In genomic region chrV:5576008-5576407, ce11 we compare ENCODE assay signal across 6 worm cellular contexts.
TF ChIP-seq lines count a peak whose summit lies in the region.

No protein-coding gene starts in this region.

TF ChIP-seq in whole organism, L1 larva, 84 proteins besides CTCF, POLR2A, EP300 and RAD21 (continues in another document):
- TF ChIP-seq nhr-20 (tag; optimal IDR thresholded peaks at IDR 0.05; lab: Kevin White, UChicago) (peak; percentile 53), rnt-1 (tag; optimal IDR thresholded peaks at IDR 0.05; lab: Kevin White, UChicago) (peak; percentile 14), snpc-4 (tag; optimal IDR thresholded peaks at IDR 0.05; lab: Kevin White, UChicago) (peak; percentile 97), xbp-1 (tag; optimal IDR thresholded peaks at IDR 0.05; lab: Kevin White, UChicago) (peak; percentile 26), aly-2 (tag; optimal IDR thresholded peaks at IDR 0.05; lab: Kevin White, UChicago) (no peak), elt-2 (tag; optimal IDR thresholded peaks at IDR 0.05; lab: Kevin White, UChicago) (peak; percentile 87), nhr-237 (tag; optimal IDR thresholded peaks at IDR 0.05; lab: Kevin White, UChicago) (no peak), F16B12.6 (tag; optimal IDR thresholded peaks at IDR 0.05; lab: Kevin White, UChicago) (no peak), nhr-90 (tag; optimal IDR thresholded peaks at IDR 0.05; lab: Kevin White, UChicago; ENCODE audit: poor library complexity) (peak; percentile 55), nhr-84 (tag; optimal IDR thresholded peaks at IDR 0.05; lab: Kevin White, UChicago) (no peak), mep-1 (tag; optimal IDR thresholded peaks at IDR 0.05; lab: Kevin White, UChicago) (no peak), lin-39 (tag; optimal IDR thresholded peaks at IDR 0.05; lab: Kevin White, UChicago) (no peak), unc-98 (GFP tag; IDR thresholded peaks at IDR 0.05; lab: Robert Waterston, UW) (no peak), unc-62 (GFP tag; optimal IDR thresholded peaks at IDR 0.05; lab: Kevin White, UChicago) (no peak), mdl-1 (tag; optimal IDR thresholded peaks at IDR 0.05; lab: Kevin White, UChicago) (peak in 1 of 2 experiments; percentile 30)

TF ChIP-seq in whole organism, L2 larva, 48 proteins besides CTCF, POLR2A, EP300 and RAD21 (continues in another document):
- TF ChIP-seq sma-9 (GFP tag; optimal IDR thresholded peaks at IDR 0.05; lab: Kevin White, UChicago) = peak; percentile 41
- TF ChIP-seq sma-9 (tag; optimal IDR thresholded peaks at IDR 0.05; lab: Kevin White, UChicago) = no peak
- peak; percentile 13 for TF ChIP-seq nhr-21 (tag; optimal IDR thresholded peaks at IDR 0.05; lab: Kevin White, UChicago)
- peak; percentile 62 for TF ChIP-seq gmeb-1 (tag; optimal IDR thresholded peaks at IDR 0.05; lab: Kevin White, UChicago)
- peak; percentile 33 to 37 for TF ChIP-seq lsy-2 (tag; optimal IDR thresholded peaks at IDR 0.05; lab: Kevin White, UChicago)
- no peak for TF ChIP-seq nhr-11 (tag; optimal IDR thresholded peaks at IDR 0.05; lab: Kevin White, UChicago)
- TF ChIP-seq unc-62 (GFP tag; optimal IDR thresholded peaks at IDR 0.05; lab: Kevin White, UChicago) = no peak
- no peak for TF ChIP-seq mab-5 (tag; optimal IDR thresholded peaks at IDR 0.05; lab: Kevin White, UChicago)
- no peak for TF ChIP-seq unc-55 (GFP tag; optimal IDR thresholded peaks at IDR 0.05; lab: Kevin White, UChicago)
- TF ChIP-seq fos-1 (tag; optimal IDR thresholded peaks at IDR 0.05; lab: Kevin White, UChicago) = peak; percentile 65
- peak; percentile 13 for TF ChIP-seq skn-1 (tag; optimal IDR thresholded peaks at IDR 0.05; lab: Kevin White, UChicago)
- no peak for TF ChIP-seq mdl-1 (tag; optimal IDR thresholded peaks at IDR 0.05; lab: Kevin White, UChicago)
- TF ChIP-seq sma-3 (GFP tag; optimal IDR thresholded peaks at IDR 0.05; lab: Kevin White, UChicago) = peak; percentile 58
- no peak for TF ChIP-seq elt-3 (tag; optimal IDR thresholded peaks at IDR 0.05; lab: Kevin White, UChicago)
- TF ChIP-seq nhr-77 (tag; optimal IDR thresholded peaks at IDR 0.05; lab: Kevin White, UChicago) = no peak
- TF ChIP-seq F13H6.1 (tag; optimal IDR thresholded peaks at IDR 0.05; lab: Kevin White, UChicago) = peak; percentile 45

TF ChIP-seq in whole organism, L3 larva, 47 proteins besides CTCF, POLR2A, EP300 and RAD21 (continues in another document):
- TF ChIP-seq nhr-23 (tag; optimal IDR thresholded peaks at IDR 0.05; lab: Kevin White, UChicago) = no peak
- TF ChIP-seq mml-1 (tag; optimal IDR thresholded peaks at IDR 0.05; lab: Kevin White, UChicago) = no peak
- no peak for TF ChIP-seq sea-2 (GFP tag; optimal IDR thresholded peaks at IDR 0.05; lab: Kevin White, UChicago)
- peak; percentile 2 for TF ChIP-seq ceh-82 (tag; optimal IDR thresholded peaks at IDR 0.05; lab: Kevin White, UChicago)
- no peak for TF ChIP-seq egl-5 (tag; optimal IDR thresholded peaks at IDR 0.05; lab: Kevin White, UChicago)
- no peak for TF ChIP-seq zag-1 (tag; optimal IDR thresholded peaks at IDR 0.05; lab: Kevin White, UChicago)
- no peak for TF ChIP-seq fkh-10 (GFP tag; optimal IDR thresholded peaks at IDR 0.05; lab: Kevin White, UChicago)
- no peak for TF ChIP-seq lin-15B (tag; optimal IDR thresholded peaks at IDR 0.05; lab: Kevin White, UChicago)
- TF ChIP-seq nhr-237 (tag; optimal IDR thresholded peaks at IDR 0.05; lab: Kevin White, UChicago) = no peak
- TF ChIP-seq tbx-2 (tag; optimal IDR thresholded peaks at IDR 0.05; lab: Kevin White, UChicago) = no peak
- peak; percentile 65 for TF ChIP-seq pha-4 (tag; optimal IDR thresholded peaks at IDR 0.05; lab: Kevin White, UChicago)
- TF ChIP-seq ceh-28 (tag; optimal IDR thresholded peaks at IDR 0.05; lab: Kevin White, UChicago) = no peak
- no peak for TF ChIP-seq ztf-4 (tag; optimal IDR thresholded peaks at IDR 0.05; lab: Kevin White, UChicago)
- no peak for TF ChIP-seq nhr-11 (tag; optimal IDR thresholded peaks at IDR 0.05; lab: Kevin White, UChicago)
- no peak for TF ChIP-seq nhr-12 (tag; optimal IDR thresholded peaks at IDR 0.05; lab: Kevin White, UChicago)
- TF ChIP-seq unc-39 (tag; optimal IDR thresholded peaks at IDR 0.05; lab: Kevin White, UChicago) = no peak
- TF ChIP-seq daf-12 (tag; optimal IDR thresholded peaks at IDR 0.05; lab: Kevin White, UChicago) = no peak
- no peak for TF ChIP-seq aly-2 (tag; optimal IDR thresholded peaks at IDR 0.05; lab: Kevin White, UChicago)

TF ChIP-seq in whole organism, L4 larva, 104 proteins besides CTCF, POLR2A, EP300 and RAD21 (continues in another document):
- TF ChIP-seq T26A8.4 (GFP tag; IDR thresholded peaks at IDR 0.05; lab: Robert Waterston, UW) (peak; percentile 80), lsy-2 (tag; optimal IDR thresholded peaks at IDR 0.05; lab: Kevin White, UChicago) (peak in 1 of 2 experiments; percentile 79), fkh-10 (GFP tag; optimal IDR thresholded peaks at IDR 0.05; lab: Kevin White, UChicago) (no peak), nhr-6 (tag; optimal IDR thresholded peaks at IDR 0.05; lab: Kevin White, UChicago) (peak; percentile 9), ceh-44 (GFP tag; IDR thresholded peaks at IDR 0.05; lab: Robert Waterston, UW) (no peak), ceh-28 (tag; optimal IDR thresholded peaks at IDR 0.05; lab: Kevin White, UChicago) (no peak), dpl-1 (GFP tag; optimal IDR thresholded peaks at IDR 0.05; lab: Kevin White, UChicago) (peak; percentile 47), madf-5 (GFP tag; IDR thresholded peaks at IDR 0.05; lab: Robert Waterston, UW) (no peak), nhr-11 (tag; optimal IDR thresholded peaks at IDR 0.05; lab: Kevin White, UChicago) (no peak), F26F4.8 (GFP tag; conservative IDR thresholded peaks at IDR 0.05; lab: Robert Waterston, UW) (no peak), saeg-2 (GFP tag; IDR thresholded peaks at IDR 0.05; lab: Robert Waterston, UW) (no peak), arid-1 (GFP tag; conservative IDR thresholded peaks at IDR 0.05; lab: Robert Waterston, UW) (peak; percentile 54; the same call in 1 of the 2 replicates), ZK546.5 (tag; optimal IDR thresholded peaks at IDR 0.05; lab: Kevin White, UChicago) (no peak), nhr-25 (tag; optimal IDR thresholded peaks at IDR 0.05; lab: Kevin White, UChicago; ENCODE audit: borderline replicate concordance, insufficient read depth) (no peak), madf-9 (GFP tag; conservative IDR thresholded peaks at IDR 0.05; lab: Robert Waterston, UW) (no peak), lin-38 (GFP tag; IDR thresholded peaks at IDR 0.05; lab: Robert Waterston, UW) (peak; percentile 54)

TF ChIP-seq in whole organism, late embryonic, 69 proteins besides CTCF, POLR2A, EP300 and RAD21:
- peak; percentile 77 for TF ChIP-seq dve-1 (tag; optimal IDR thresholded peaks at IDR 0.05; lab: Kevin White, UChicago)
- no peak for TF ChIP-seq C38D4.7 (GFP tag; optimal IDR thresholded peaks at IDR 0.05; lab: Kevin White, UChicago)
- TF ChIP-seq syd-9 (tag; optimal IDR thresholded peaks at IDR 0.05; lab: Kevin White, UChicago) = no peak
- no peak for TF ChIP-seq nfya-1 (tag; optimal IDR thresholded peaks at IDR 0.05; lab: Kevin White, UChicago)
- peak; percentile 20 for TF ChIP-seq gmeb-2 (tag; optimal IDR thresholded peaks at IDR 0.05; lab: Kevin White, UChicago)

TF ChIP-seq in whole organism, young adult, 124 proteins besides CTCF, POLR2A, EP300 and RAD21 (continues in another document):
- TF ChIP-seq lin-40 (tag; optimal IDR thresholded peaks at IDR 0.05; lab: Kevin White, UChicago) (peak; percentile 53), tbp1 (GFP tag; optimal IDR thresholded peaks at IDR 0.05; lab: Kevin White, UChicago) (peak; percentile 27), egl-44 (GFP tag; IDR thresholded peaks at IDR 0.05; lab: Robert Waterston, UW) (no peak), dox-1 (GFP tag; IDR thresholded peaks at IDR 0.05; lab: Robert Waterston, UW) (no peak), ceh-79 (tag; optimal IDR thresholded peaks at IDR 0.05; lab: Kevin White, UChicago) (no peak), madf-10 (tag; optimal IDR thresholded peaks at IDR 0.05; lab: Kevin White, UChicago) (peak; percentile 35), let-607 (tag; optimal IDR thresholded peaks at IDR 0.05; lab: Kevin White, UChicago) (peak; percentile 37 to 75), gei-17 (GFP tag; optimal IDR thresholded peaks at IDR 0.05; lab: Kevin White, UChicago) (peak; percentile 14), tlf-1 (GFP tag; optimal IDR thresholded peaks at IDR 0.05; lab: Kevin White, UChicago) (no peak), K12H6.12 (tag; optimal IDR thresholded peaks at IDR 0.05; lab: Kevin White, UChicago) (no peak), hmg-1.2 (GFP tag; IDR thresholded peaks at IDR 0.05; lab: Robert Waterston, UW) (no peak), ztf-22 (GFP tag; optimal IDR thresholded peaks at IDR 0.05; lab: Kevin White, UChicago) (no peak), B0261.1 (tag; optimal IDR thresholded peaks at IDR 0.05; lab: Kevin White, UChicago) (peak; percentile 54), sea-2 (GFP tag; IDR thresholded peaks at IDR 0.05; lab: Robert Waterston, UW) (no peak), attf-5 (GFP tag; optimal IDR thresholded peaks at IDR 0.05; lab: Kevin White, UChicago) (peak; percentile 4), unc-62 (GFP tag; optimal IDR thresholded peaks at IDR 0.05; lab: Kevin White, UChicago) (peak; percentile 51), lin-54 (GFP tag; optimal IDR thresholded peaks at IDR 0.05; lab: Kevin White, UChicago) (peak; percentile 6), Y53G8AR.9 (GFP tag; conservative IDR thresholded peaks at IDR 0.05; lab: Robert Waterston, UW) (no peak), sptf-2 (GFP tag; optimal IDR thresholded peaks at IDR 0.05; lab: Kevin White, UChicago) (no peak), nhr-80 (tag; optimal IDR thresholded peaks at IDR 0.05; lab: Kevin White, UChicago) (peak; percentile 66), cebp-2 (GFP tag; IDR thresholded peaks at IDR 0.05; lab: Robert Waterston, UW) (no peak), chd-7 (tag; optimal IDR thresholded peaks at IDR 0.05; lab: Kevin White, UChicago) (no peak), ztf-28 (GFP tag; IDR thresholded peaks at IDR 0.05; lab: Robert Waterston, UW) (no peak), hrde-1 (tag; optimal IDR thresholded peaks at IDR 0.05; lab: Kevin White, UChicago; ENCODE audit: borderline replicate concordance) (no peak), nfya-1 (tag; optimal IDR thresholded peaks at IDR 0.05; lab: Kevin White, UChicago; ENCODE audit: borderline replicate concordance, insufficient read depth) (no peak), Y56A3A.18 (GFP tag; IDR thresholded peaks at IDR 0.05; lab: Robert Waterston, UW) (no peak), F22D6.2 (tag; optimal IDR thresholded peaks at IDR 0.05; lab: Kevin White, UChicago) (no peak), madf-8 (GFP tag; conservative IDR thresholded peaks at IDR 0.05; lab: Robert Waterston, UW) (no peak), snpc-1.3 (tag; optimal IDR thresholded peaks at IDR 0.05; lab: Kevin White, UChicago; ENCODE audit: insufficient read depth) (no peak), egrh-3 (GFP tag; IDR thresholded peaks at IDR 0.05; lab: Robert Waterston, UW) (no peak), lsy-27 (tag; optimal IDR thresholded peaks at IDR 0.05; lab: Kevin White, UChicago; ENCODE audit: borderline replicate concordance, insufficient read depth) (no peak), rcor-1 (GFP tag; IDR thresholded peaks at IDR 0.05; lab: Robert Waterston, UW) (no peak)
